Worm (Caenorhabditis elegans): ENCODE measurements around the gene kgb-2.

Gene kgb-2

DNA sequence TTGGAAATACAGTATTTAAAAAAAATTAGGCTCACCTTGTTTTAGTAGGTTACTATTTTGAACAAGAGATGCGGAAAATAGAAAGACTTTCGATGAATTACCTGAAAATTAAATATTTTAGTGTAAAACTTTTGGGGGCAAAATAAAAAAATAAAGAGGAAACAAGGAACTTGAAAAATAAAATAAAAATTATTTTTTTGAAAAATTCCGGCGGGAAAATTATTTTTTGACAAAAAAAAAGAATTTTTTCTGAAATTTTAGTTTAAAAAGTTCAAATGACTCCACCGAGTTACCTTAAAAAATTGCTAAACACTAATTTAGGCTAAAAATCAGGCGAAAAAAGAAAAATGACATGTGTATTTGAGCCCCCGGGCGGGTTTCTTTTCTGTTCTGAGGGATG lies 18.0 kb downstream of the kgb-2 start, which contains the start of the genes cha-1 and unc-17:
Gene cha-1 (minus strand): TSS at position 101 of the 400 bp plus-strand sequence.
Gene unc-17 (minus strand): TSS at position 103 of the 400 bp plus-strand sequence.
- no peak for TF ChIP-seq fkh-10 (GFP tag; optimal IDR thresholded peaks at IDR 0.05)
- TF ChIP-seq mdt-29 (GFP tag; IDR thresholded peaks at IDR 0.05) = no peak
- TF ChIP-seq lin-13 (GFP tag; optimal IDR thresholded peaks at IDR 0.05) = no peak
- TF ChIP-seq dmd-8 (GFP tag; IDR thresholded peaks at IDR 0.05) = no peak
- TF ChIP-seq sdz-12 (GFP tag; optimal IDR thresholded peaks at IDR 0.05) = no peak
- TF ChIP-seq snpc-1.2 (GFP tag; IDR thresholded peaks at IDR 0.05) = no peak
- no peak for TF ChIP-seq snpc-4 (tag; optimal IDR thresholded peaks at IDR 0.05)
- TF ChIP-seq nhr-41 (GFP tag; IDR thresholded peaks at IDR 0.05) = no peak
- no peak for TF ChIP-seq mep-1 (tag; optimal IDR thresholded peaks at IDR 0.05)
- TF ChIP-seq rbr-2 (tag; optimal IDR thresholded peaks at IDR 0.05) = no peak
- TF ChIP-seq jun-1 (tag; optimal IDR thresholded peaks at IDR 0.05) = no peak
- no peak for TF ChIP-seq dmd-6 (GFP tag; IDR thresholded peaks at IDR 0.05)
- no peak for TF ChIP-seq lim-7 (GFP tag; IDR thresholded peaks at IDR 0.05)

DNA sequence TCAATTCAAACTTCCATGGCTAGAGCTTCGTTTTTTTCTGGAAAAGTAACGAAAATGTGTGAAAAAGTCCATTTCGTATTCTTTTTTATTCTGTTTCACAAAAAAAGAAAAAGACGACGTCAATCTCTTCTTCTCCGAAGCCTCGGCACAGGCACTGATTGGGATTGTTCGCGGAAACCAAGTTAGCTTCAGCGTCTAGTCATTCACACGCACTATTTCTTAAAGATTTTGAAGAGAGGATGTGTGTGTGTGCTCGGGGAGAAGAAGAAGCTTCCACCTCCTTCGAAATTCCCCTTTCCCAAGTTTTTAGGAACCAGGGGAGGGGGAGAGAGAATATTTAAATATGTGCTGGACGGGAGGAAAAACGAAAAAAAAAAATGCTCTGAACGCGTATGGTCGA lies 19.9 kb downstream of the kgb-2 start:
- TF ChIP-seq nhr-11 (tag; optimal IDR thresholded peaks at IDR 0.05) (no peak), ces-1 (GFP tag; optimal IDR thresholded peaks at IDR 0.05) (peak; percentile 58), T26A8.4 (GFP tag; IDR thresholded peaks at IDR 0.05) (no peak), fkh-10 (GFP tag; optimal IDR thresholded peaks at IDR 0.05) (peak; percentile 47)

DNA sequence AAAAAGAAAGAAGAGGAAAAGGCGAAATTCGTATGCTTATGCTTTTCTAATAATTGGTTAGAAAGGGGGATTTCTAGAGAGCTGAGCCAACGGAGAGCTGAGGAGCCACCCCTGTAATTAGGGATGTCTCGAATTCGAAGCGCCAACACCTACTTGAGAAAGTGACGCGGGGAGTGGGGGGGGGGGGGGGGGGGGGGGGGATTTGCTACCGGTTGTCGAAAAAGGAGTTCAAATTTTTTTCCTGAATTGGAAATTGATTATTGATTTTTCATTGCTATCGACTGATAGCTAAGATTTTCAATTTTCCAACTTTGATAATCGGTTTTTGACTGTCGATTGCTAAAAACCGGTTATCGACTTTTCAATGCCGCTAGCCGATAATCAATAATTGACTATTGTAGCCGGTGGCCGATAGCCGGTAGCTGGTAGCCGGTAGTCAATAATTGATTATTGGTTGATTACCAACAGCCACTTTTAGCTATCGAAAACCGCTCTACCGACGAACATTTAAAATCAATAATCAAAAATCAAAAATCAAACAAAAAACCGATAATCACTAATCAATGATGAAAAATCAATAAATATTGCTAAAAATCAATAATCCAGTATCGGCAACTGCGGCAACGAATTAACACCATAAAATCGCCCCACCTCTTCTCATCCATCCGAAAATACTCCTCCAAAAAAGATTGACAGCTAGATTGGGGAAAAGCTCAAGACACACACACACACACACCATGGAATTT lies 22.5 kb downstream of the kgb-2 start:
- TF ChIP-seq set-16 (GFP tag; IDR thresholded peaks at IDR 0.05) (peak; percentile 86), ceh-28 (tag; optimal IDR thresholded peaks at IDR 0.05) (peak; percentile 87), mdl-1 (tag; optimal IDR thresholded peaks at IDR 0.05) (no peak), zip-2 (tag; optimal IDR thresholded peaks at IDR 0.05) (no peak)

DNA sequence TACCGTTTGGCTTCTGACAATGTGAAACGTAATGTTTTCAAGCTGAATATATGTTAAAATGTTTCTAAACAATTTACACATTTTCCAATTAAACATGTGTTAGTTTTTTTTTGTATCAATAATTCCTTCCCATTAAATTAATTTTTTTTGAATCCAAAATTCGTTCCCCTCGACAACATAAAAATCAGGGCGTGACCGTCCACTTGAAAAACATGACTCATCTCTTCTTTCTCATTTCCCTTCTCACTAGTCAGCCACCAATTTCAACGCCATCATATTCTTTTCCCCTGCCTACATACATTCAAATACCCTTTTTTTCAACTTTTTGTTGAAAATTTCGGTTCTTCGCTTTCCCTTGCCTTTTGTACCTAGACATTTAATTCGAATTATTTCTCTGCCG lies 25.9 kb downstream of the kgb-2 start:
- TF ChIP-seq unc-62 (GFP tag; optimal IDR thresholded peaks at IDR 0.05 in 1 of 2) (peak in 1 of 2 experiments; percentile 95), unc-62 (tag; optimal IDR thresholded peaks at IDR 0.05) (no peak), arid-1 (GFP tag; conservative IDR thresholded peaks at IDR 0.05) (no peak)

DNA sequence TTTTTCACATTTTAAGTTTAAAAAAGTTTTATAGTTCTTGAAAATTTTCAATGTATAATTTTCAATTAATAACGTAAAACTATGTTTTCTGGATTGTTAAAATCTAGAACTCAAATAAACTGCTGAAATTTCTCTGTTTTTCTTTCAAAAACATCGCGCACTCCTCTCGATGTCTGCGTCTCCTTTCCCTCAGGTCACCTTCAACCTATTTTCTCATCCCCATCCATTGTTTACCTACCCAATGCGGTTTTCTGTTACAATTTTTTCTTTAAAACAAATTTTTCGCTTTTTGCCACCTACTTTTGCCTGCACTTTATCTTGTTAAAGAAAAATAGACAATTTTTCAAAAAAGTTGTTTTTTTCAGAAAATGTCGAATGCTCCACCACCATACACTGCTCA lies 26.7 kb downstream of the kgb-2 start, which contains the start of gene ZC416.2:
Gene ZC416.2 (plus strand): TSS at position 366 of the 400 bp plus-strand sequence.
- peak; percentile 3 for TF ChIP-seq nhr-28 (tag; optimal IDR thresholded peaks at IDR 0.05)
- no peak for TF ChIP-seq nhr-11 (tag; optimal IDR thresholded peaks at IDR 0.05)
- TF ChIP-seq madf-9 (GFP tag; conservative IDR thresholded peaks at IDR 0.05) = no peak
- no peak for TF ChIP-seq mxl-3 (GFP tag; optimal IDR thresholded peaks at IDR 0.05)
- no peak for TF ChIP-seq jun-1 (tag; optimal IDR thresholded peaks at IDR 0.05)
- peak in 1 of 2 experiments; percentile 3 for TF ChIP-seq lsy-2 (tag; optimal IDR thresholded peaks at IDR 0.05)

DNA sequence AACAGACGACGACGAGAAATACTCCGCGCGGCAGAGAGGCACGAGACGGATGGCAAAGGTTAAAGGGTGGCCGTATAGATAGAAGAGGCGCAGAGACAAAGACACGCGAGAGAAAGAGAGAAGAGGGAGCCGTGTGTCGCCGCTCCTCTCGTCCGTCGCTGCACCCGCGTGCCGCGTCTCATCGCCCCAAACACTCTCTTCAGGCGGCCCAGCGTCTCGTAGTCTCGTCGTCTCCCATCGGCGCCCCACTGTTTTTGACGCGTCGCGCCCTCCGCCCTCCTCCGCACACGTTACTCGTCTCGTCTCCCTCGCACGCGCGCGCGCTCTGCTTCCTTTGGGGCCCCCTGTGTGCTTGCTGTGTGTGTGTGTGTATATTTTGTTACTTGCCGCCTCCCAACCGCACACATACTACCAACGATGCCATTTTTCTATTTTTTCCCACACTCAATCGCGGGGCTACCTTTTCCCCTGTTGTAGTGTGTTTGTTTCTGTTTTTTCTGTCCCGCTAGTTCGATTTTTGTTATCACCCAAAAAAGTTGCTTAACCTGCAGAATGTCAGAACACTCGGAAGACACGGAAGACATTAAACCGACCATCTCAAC lies 30.0 kb downstream of the kgb-2 start, which contains the start of gene madf-9:
Gene madf-9 (plus strand): TSS at position 552 of the 602 bp plus-strand sequence.
- no peak for TF ChIP-seq lin-15B (tag; optimal IDR thresholded peaks at IDR 0.05)
- no peak for TF ChIP-seq egl-27 (tag; optimal IDR thresholded peaks at IDR 0.05)
- peak; percentile 10 to 56 for TF ChIP-seq daf-16 (GFP tag; optimal IDR thresholded peaks at IDR 0.05)
- TF ChIP-seq daf-16 (tag; optimal IDR thresholded peaks at IDR 0.05) = peak; percentile 68
- no peak for TF ChIP-seq cey-2 (tag; optimal IDR thresholded peaks at IDR 0.05; ENCODE audit: borderline replicate concordance, insufficient read depth)
- TF ChIP-seq madf-5 (GFP tag; IDR thresholded peaks at IDR 0.05) = 0 out of 4 replicates have a peak, but pooled peaks of 1 of the 2 experiments have one; percentile 28
- no peak for TF ChIP-seq lir-3 (tag; optimal IDR thresholded peaks at IDR 0.05)
- peak; percentile 83 for TF ChIP-seq hlh-30 (tag; optimal IDR thresholded peaks at IDR 0.05; ENCODE audit: insufficient read depth)
- peak; percentile 98 for TF ChIP-seq madf-9 (GFP tag; conservative IDR thresholded peaks at IDR 0.05)
- TF ChIP-seq Y75B8A.6 (GFP tag; IDR thresholded peaks at IDR 0.05) = no peak
- no peak for TF ChIP-seq zip-11 (GFP tag; IDR thresholded peaks at IDR 0.05)
- TF ChIP-seq dpl-1 (GFP tag; optimal IDR thresholded peaks at IDR 0.05) = peak; percentile 18
- TF ChIP-seq F10B5.3 (tag; optimal IDR thresholded peaks at IDR 0.05) = peak; percentile 13
- no peak for TF ChIP-seq nhr-111 (GFP tag; optimal IDR thresholded peaks at IDR 0.05)
- no peak for TF ChIP-seq tag-97 (GFP tag; IDR thresholded peaks at IDR 0.05)
- peak; percentile 47 for TF ChIP-seq dmd-6 (GFP tag; IDR thresholded peaks at IDR 0.05)
- no peak for TF ChIP-seq lim-7 (GFP tag; IDR thresholded peaks at IDR 0.05)
- peak; percentile 92 for TF ChIP-seq mxl-3 (GFP tag; optimal IDR thresholded peaks at IDR 0.05)

Measured in whole organism, L4 larva.